Worm (Caenorhabditis elegans) whole organism, L1 larva: ENCODE measurements around the gene C33A12.3.

Experiments
- C04F5.9 ChIP-seq: sonication (generic microtip); optimal IDR thresholded peaks from 2 replicates; lab custom pipeline; 2016; ENCODE audit warnings: missing genetic modification characterization, missing compliant biosample characterization
- C16A3.4 ChIP-seq: fragments of 150-350 bp; optimal IDR thresholded peaks from 2 replicates; lab custom pipeline; 2014; ENCODE audit warnings: missing biosample characterization, missing genetic modification characterization
- C34B4.2 ChIP-seq: sonication (generic microtip); optimal IDR thresholded peaks from 2 replicates; lab custom pipeline; 2017; ENCODE audit warnings: mild to moderate bottlenecking, missing genetic modification characterization, missing compliant biosample characterization
- Y116A8C.19 ChIP-seq: sonication (generic microtip); optimal IDR thresholded peaks from 2 replicates; lab custom pipeline; 2016; ENCODE audit warnings: missing compliant biosample characterization, missing genetic modification characterization, borderline replicate concordance
- aly-2 ChIP-seq: fragments of 150-350 bp; optimal IDR thresholded peaks from 2 replicates; lab custom pipeline; 2014; ENCODE audit warnings: missing biosample characterization, missing genetic modification characterization
- blmp-1 ChIP-seq: fragments of 150-350 bp; optimal IDR thresholded peaks from 2 replicates; lab custom pipeline; 2014; ENCODE audit warnings: missing biosample characterization, missing genetic modification characterization
- ceh-82 ChIP-seq, 3 experiments: fragments of 150-350 bp in 1 of 3; sonication (generic microtip) in 2 of 3; optimal IDR thresholded peaks; 2 replicates each; lab custom pipeline; 2014 to 2017; ENCODE audit warnings: missing biosample characterization in 3 of 3, missing genetic modification characterization in 3 of 3
- ceh-90 ChIP-seq: sonication (generic microtip); optimal IDR thresholded peaks from 2 replicates; lab custom pipeline; 2016; ENCODE audit warnings: missing genetic modification characterization, missing compliant biosample characterization
- ces-1 ChIP-seq: fragments of 150-350 bp; optimal IDR thresholded peaks from 2 replicates; lab custom pipeline; 2014; ENCODE audit warnings: missing biosample characterization, missing genetic modification reagents, missing genetic modification characterization
- dpl-1 ChIP-seq, 3 experiments: fragments of 150-350 bp in 2 of 3; sonication (generic microtip) in 1 of 3; optimal IDR thresholded peaks; 2 replicates each; lab custom pipeline; 2014 to 2017; ENCODE audit warnings: missing biosample characterization in 3 of 3, missing genetic modification characterization in 3 of 3, missing genetic modification reagents in 3 of 3
- dsc-1 ChIP-seq: sonication (generic microtip); optimal IDR thresholded peaks from 2 replicates; lab custom pipeline; 2016; ENCODE audit warnings: mild to moderate bottlenecking, missing genetic modification characterization, missing compliant biosample characterization
- efl-1 ChIP-seq, 4 experiments: fragments of 150-350 bp; optimal IDR thresholded peaks in 3 of 4; peaks in 1 of 4; 1 replicate in 1 of 4; 2 replicates in 3 of 4; lab custom pipeline; 2014; ENCODE audit warnings: missing biosample characterization in 2 of 4, missing genetic modification characterization in 2 of 4, missing genetic modification reagents in 2 of 4
- egl-27 ChIP-seq, 2 experiments: fragments of 150-350 bp in 1 of 2; sonication (generic microtip); optimal IDR thresholded peaks; 3 replicates each; lab custom pipeline; 2017 to 2018; ENCODE audit warnings: missing biosample characterization in 2 of 2, missing genetic modification characterization in 2 of 2, missing genetic modification reagents in 2 of 2
- elt-3 ChIP-seq, 6 experiments: fragments of 150-350 bp in 1 of 6; sonication (generic microtip); optimal IDR thresholded peaks; 2 replicates each; lab custom pipeline; 2017 to 2018; ENCODE audit warnings: missing biosample characterization in 6 of 6, missing genetic modification characterization in 6 of 6, inconsistent platforms in 1 of 6
- fkh-8 ChIP-seq: sonication (generic microtip); optimal IDR thresholded peaks from 2 replicates; lab custom pipeline; 2016; ENCODE audit warnings: mild to moderate bottlenecking, missing genetic modification characterization, missing compliant biosample characterization
- hlh-4 ChIP-seq: sonication (generic microtip); optimal IDR thresholded peaks from 2 replicates; lab custom pipeline; 2016; ENCODE audit warnings: mild to moderate bottlenecking, missing genetic modification characterization, missing compliant biosample characterization
- irx-1 ChIP-seq: sonication (generic microtip); optimal IDR thresholded peaks from 2 replicates; lab custom pipeline; 2016; ENCODE audit warnings: missing genetic modification characterization, missing compliant biosample characterization
- isw-1 ChIP-seq: fragments of 200-800 bp; sonication (Bioruptor generic); IDR thresholded peaks from 2 replicates; pipeline ENCODE4 v1.3.6; 2022; ENCODE audit warnings: missing genetic modification characterization, missing compliant biosample characterization
- lin-14 ChIP-seq: fragments of 200-800 bp; sonication (Bioruptor generic); optimal IDR thresholded peaks from 2 replicates; lab custom pipeline; 2018; ENCODE audit warnings: mild to moderate bottlenecking, missing genetic modification characterization, moderate library complexity, missing compliant biosample characterization
- lin-15B ChIP-seq: fragments of 150-350 bp; sonication (generic microtip); optimal IDR thresholded peaks from 3 replicates; lab custom pipeline; 2014; ENCODE audit warnings: missing biosample characterization, missing genetic modification characterization
- lin-35 ChIP-seq, 2 experiments: fragments of 150-350 bp; optimal IDR thresholded peaks; 2 replicates each; lab custom pipeline; 2014; ENCODE audit warnings: missing biosample characterization in 2 of 2, missing genetic modification characterization in 2 of 2, missing genetic modification reagents in 2 of 2
- lir-3 ChIP-seq: sonication (generic microtip); optimal IDR thresholded peaks from 2 replicates; lab custom pipeline; 2016; ENCODE audit warnings: mild to moderate bottlenecking, missing genetic modification characterization, moderate library complexity, missing compliant biosample characterization; ENCODE audit not compliant: poor library complexity
- lsy-2 ChIP-seq, 2 experiments: fragments of 150-350 bp; optimal IDR thresholded peaks; 2 replicates each; lab custom pipeline; 2014; ENCODE audit warnings: missing biosample characterization in 2 of 2, missing genetic modification characterization in 2 of 2
- nhr-12 ChIP-seq: sonication (generic microtip); optimal IDR thresholded peaks from 2 replicates; lab custom pipeline; 2017; ENCODE audit warnings: missing biosample characterization, missing genetic modification characterization
- nhr-19 ChIP-seq: fragments of 200-800 bp; sonication (Bioruptor generic); conservative IDR thresholded peaks from 2 replicates; pipeline ENCODE4 v1.3.6; 2022; ENCODE audit warnings: missing genetic modification characterization, missing compliant biosample characterization
- nhr-20 ChIP-seq: sonication (generic microtip); optimal IDR thresholded peaks from 2 replicates; lab custom pipeline; 2016; ENCODE audit warnings: mild to moderate bottlenecking, missing genetic modification characterization, missing compliant biosample characterization
- nhr-237 ChIP-seq: fragments of 150-350 bp; optimal IDR thresholded peaks from 2 replicates; lab custom pipeline; 2014; ENCODE audit warnings: missing biosample characterization, missing genetic modification characterization
- nhr-47 ChIP-seq: sonication (generic microtip); optimal IDR thresholded peaks from 2 replicates; lab custom pipeline; 2016; ENCODE audit warnings: mild to moderate bottlenecking, missing genetic modification characterization, moderate library complexity, missing compliant biosample characterization
- nhr-71 ChIP-seq: sonication (generic microtip); optimal IDR thresholded peaks from 2 replicates; lab custom pipeline; 2016; ENCODE audit warnings: mild to moderate bottlenecking, missing genetic modification characterization, moderate library complexity, missing compliant biosample characterization
- nhr-85 ChIP-seq: sonication (generic microtip); peaks from one replicate; lab custom pipeline; 2016; ENCODE audit warnings: missing genetic modification characterization, inconsistent platforms, missing compliant biosample characterization
- nhr-90 ChIP-seq: sonication (generic microtip); optimal IDR thresholded peaks from 2 replicates; lab custom pipeline; 2016; ENCODE audit warnings: mild to moderate bottlenecking, missing genetic modification characterization, missing compliant biosample characterization; ENCODE audit not compliant: poor library complexity
- pax-3 ChIP-seq: fragments of 200-800 bp; sonication (Bioruptor generic); optimal IDR thresholded peaks from 2 replicates; lab custom pipeline; 2018; ENCODE audit warnings: mild to moderate bottlenecking, missing genetic modification characterization, moderate library complexity, missing compliant biosample characterization
- rnt-1 ChIP-seq: sonication (generic microtip); optimal IDR thresholded peaks from 2 replicates; lab custom pipeline; 2016; ENCODE audit warnings: mild to moderate bottlenecking, missing genetic modification characterization, moderate library complexity, missing compliant biosample characterization
- snpc-4 ChIP-seq: fragments of 150-350 bp; optimal IDR thresholded peaks from 2 replicates; lab custom pipeline; 2014; ENCODE audit warnings: missing biosample characterization, missing genetic modification characterization
- snu-23 ChIP-seq: sonication (generic microtip); optimal IDR thresholded peaks from 2 replicates; lab custom pipeline; 2016; ENCODE audit warnings: missing genetic modification characterization, missing compliant biosample characterization
- sptf-1 ChIP-seq: fragments of 150-350 bp; optimal IDR thresholded peaks from 2 replicates; lab custom pipeline; 2014; ENCODE audit warnings: missing biosample characterization, missing genetic modification characterization
- sup-37 ChIP-seq: fragments of 200-800 bp; sonication (Bioruptor generic); optimal IDR thresholded peaks from 2 replicates; lab custom pipeline; 2018; ENCODE audit warnings: mild to moderate bottlenecking, missing genetic modification characterization, missing compliant biosample characterization
- swsn-7 ChIP-seq: sonication (generic microtip); optimal IDR thresholded peaks from 2 replicates; lab custom pipeline; 2016; ENCODE audit warnings: missing genetic modification characterization, missing compliant biosample characterization
- tbx-2 ChIP-seq: sonication (generic microtip); optimal IDR thresholded peaks from 2 replicates; lab custom pipeline; 2016; ENCODE audit warnings: missing genetic modification characterization, missing compliant biosample characterization
- unc-86 ChIP-seq: sonication (generic microtip); optimal IDR thresholded peaks from 2 replicates; lab custom pipeline; 2016; ENCODE audit warnings: missing genetic modification characterization, missing compliant biosample characterization
- unc-98 ChIP-seq: fragments of 200-800 bp; sonication (Bioruptor generic); IDR thresholded peaks from 2 replicates; pipeline ENCODE4 v1.3.6; 2022; ENCODE audit warnings: missing genetic modification characterization, missing compliant biosample characterization
- xbp-1 ChIP-seq: sonication (generic microtip); optimal IDR thresholded peaks from 2 replicates; lab custom pipeline; 2016; ENCODE audit warnings: missing genetic modification characterization, missing compliant biosample characterization
- ztf-11 ChIP-seq, 2 experiments: sonication (generic microtip); optimal IDR thresholded peaks; 2 replicates each; lab custom pipeline; 2016 to 2017; ENCODE audit warnings: missing genetic modification characterization in 2 of 2, missing biosample characterization in 1 of 2, missing compliant biosample characterization in 1 of 2

C33A12.3 gene

ce11 chrIV:9524849-9525460 is 12.2 kb upstream of the C33A12.3 start, which contains the start of gene ndua-5:
TSS of gene ndua-5 (minus strand) at chrIV:9524899.
- TF ChIP-seq unc-98 (GFP tag; lab: Robert Waterston, UW) (no peak), isw-1 (GFP tag; lab: Robert Waterston, UW) (peak; percentile 23; the same call in 1 of the 2 replicates), egl-27 (tag; optimal IDR thresholded peaks at IDR 0.05; lab: Kevin White, UChicago) (no peak), nhr-20 (tag; lab: Kevin White, UChicago) (peak; percentile 62), C16A3.4 (tag; lab: Kevin White, UChicago) (peak; percentile 41), unc-86 (peak; percentile 31), lin-35 (GFP tag; optimal IDR thresholded peaks at IDR 0.05; lab: Kevin White, UChicago) (peak; percentile 91 to 93), dpl-1 (GFP tag; optimal IDR thresholded peaks at IDR 0.05; lab: Kevin White, UChicago) (peak; percentile 86 to 92 (median 88)), nhr-19 (peak; percentile 39; the same call in 1 of the 2 replicates), lin-14 (GFP tag; lab: Kevin White, UChicago) (peak; percentile 49), C34B4.2 (tag; lab: Kevin White, UChicago) (no peak), irx-1 (no peak), nhr-47 (tag; lab: Kevin White, UChicago) (peak; percentile 74), nhr-85 (peak; percentile 89), swsn-7 (peak; percentile 64), blmp-1 (peak; percentile 61), ceh-90 (no peak), nhr-90 (tag; lab: Kevin White, UChicago) (peak; percentile 42), ces-1 (GFP tag; lab: Kevin White, UChicago) (no peak), nhr-71 (tag; lab: Kevin White, UChicago) (peak; percentile 79), xbp-1 (tag; lab: Kevin White, UChicago) (peak; percentile 72), sptf-1 (no peak), snpc-4 (peak; percentile 49), ceh-82 (tag; optimal IDR thresholded peaks at IDR 0.05; lab: Kevin White, UChicago) (peak; percentile 0 to 51 (median 9)), dsc-1 (tag; lab: Kevin White, UChicago) (peak; percentile 59), Y116A8C.19 (tag; lab: Kevin White, UChicago) (no peak), snu-23 (GFP tag; lab: Kevin White, UChicago) (peak; percentile 65), C04F5.9 (no peak), hlh-4 (no peak), efl-1 (optimal IDR thresholded peaks at IDR 0.05; lab: Kevin White, UChicago) (peak; percentile 90 to 92), efl-1 (GFP tag; optimal IDR thresholded peaks at IDR 0.05 in 1 of 2; lab: Kevin White, UChicago) (peak; percentile 91 to 98), lsy-2 (tag; optimal IDR thresholded peaks at IDR 0.05; lab: Kevin White, UChicago) (peak; percentile 28 to 72), tbx-2 (tag; lab: Kevin White, UChicago) (peak; percentile 63), lin-15B (tag; lab: Kevin White, UChicago) (peak; percentile 66), fkh-8 (tag; lab: Kevin White, UChicago) (peak; percentile 15)

- peak; percentile 27 for TF ChIP-seq lin-14 (GFP tag; lab: Kevin White, UChicago)
- no peak for TF ChIP-seq efl-1 (optimal IDR thresholded peaks at IDR 0.05; lab: Kevin White, UChicago)
- peak in 1 of 2 experiments; percentile 55 for TF ChIP-seq efl-1 (GFP tag; optimal IDR thresholded peaks at IDR 0.05 in 1 of 2; lab: Kevin White, UChicago)
- TF ChIP-seq nhr-237 (tag; lab: Kevin White, UChicago): no peak
Measured at ce11 chrIV:9523139-9523538, 10.3 kb upstream of the C33A12.3 start.

DNA sequence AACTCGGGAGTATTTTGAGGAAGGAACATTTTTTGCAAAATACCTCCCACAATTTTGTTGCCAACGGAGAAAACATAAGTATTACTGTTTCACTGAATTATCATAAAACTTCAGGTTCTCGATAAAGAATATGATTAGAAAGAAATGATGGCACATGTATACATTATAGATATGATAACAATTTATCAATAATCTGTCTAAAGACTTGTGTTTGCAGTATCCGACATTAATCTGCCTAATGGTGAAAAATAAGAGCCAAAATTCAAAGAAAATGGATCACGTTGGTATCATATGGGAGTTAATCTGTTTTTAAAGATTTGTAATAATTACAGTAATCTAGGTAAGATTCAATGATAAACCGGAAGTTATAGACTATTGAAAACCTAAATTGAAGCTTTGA is 7.8 kb upstream of the C33A12.3 start:
- TF ChIP-seq lir-3 (tag; lab: Kevin White, UChicago) (no peak), irx-1 (no peak), nhr-12 (tag; lab: Kevin White, UChicago) (no peak), dsc-1 (tag; lab: Kevin White, UChicago) (peak; percentile 88), fkh-8 (tag; lab: Kevin White, UChicago) (no peak), rnt-1 (tag; lab: Kevin White, UChicago) (no peak), aly-2 (no peak), efl-1 (optimal IDR thresholded peaks at IDR 0.05; lab: Kevin White, UChicago) (no peak), efl-1 (GFP tag; optimal IDR thresholded peaks at IDR 0.05 in 1 of 2; lab: Kevin White, UChicago) (peak in 1 of 2 experiments; percentile 68), hlh-4 (no peak), Y116A8C.19 (tag; lab: Kevin White, UChicago) (no peak), pax-3 (peak; percentile 41), elt-3 (tag; optimal IDR thresholded peaks at IDR 0.05; lab: Kevin White, UChicago) (no peak), snu-23 (GFP tag; lab: Kevin White, UChicago) (no peak), nhr-237 (tag; lab: Kevin White, UChicago) (no peak), ztf-11 (tag; optimal IDR thresholded peaks at IDR 0.05; lab: Kevin White, UChicago) (no peak), ceh-82 (tag; optimal IDR thresholded peaks at IDR 0.05; lab: Kevin White, UChicago) (no peak), sup-37 (GFP tag; lab: Kevin White, UChicago) (no peak)
